Fruit fly (Drosophila melanogaster) whole organism: ENCODE data around the gene stg.

Source experiments
- CG8478 ChIP-seq: fragments of >200 bp; optimal IDR thresholded peaks from 2 replicates; lab custom pipeline; 2018; ENCODE audit warnings: inconsistent platforms
- Dll ChIP-seq: fragments of >200 bp; optimal IDR thresholded peaks from 2 replicates; lab custom pipeline; 2017
- EcR ChIP-seq, 2 experiments: fragments of >200 bp; optimal IDR thresholded peaks; 2 replicates each; lab custom pipeline; 2017; ENCODE audit warnings: missing biosample characterization in 2 of 2, missing genetic modification characterization in 2 of 2, missing genetic modification reagents in 2 of 2
- pan ChIP-seq: fragments of >200 bp; optimal IDR thresholded peaks from 2 replicates; lab custom pipeline; 2017
- psq ChIP-seq: fragments of >200 bp; optimal IDR thresholded peaks from 2 replicates; lab custom pipeline; 2017
- usp ChIP-seq: fragments of >200 bp; optimal IDR thresholded peaks from 2 replicates; lab custom pipeline; 2017; ENCODE audit warnings: missing biosample characterization, missing genetic modification characterization, mixed read lengths

Gene stg

dm6 chr3R:29229958-29230357 is 25.6 kb downstream of the stg start:
- no peak for TF ChIP-seq usp (GFP tag; lab: Kevin White, UChicago)
- no peak for TF ChIP-seq psq
- no peak for TF ChIP-seq CG8478 (lab: Kevin White, UChicago)
- TF ChIP-seq pan (lab: Kevin White, UChicago): no peak
- no peak for TF ChIP-seq Dll
- TF ChIP-seq EcR (GFP tag; optimal IDR thresholded peaks at IDR 0.05; lab: Kevin White, UChicago): no peak

- no peak for TF ChIP-seq EcR (GFP tag; optimal IDR thresholded peaks at IDR 0.05; lab: Kevin White, UChicago)
- TF ChIP-seq pan (lab: Kevin White, UChicago): peak; percentile 9
- TF ChIP-seq usp (GFP tag; lab: Kevin White, UChicago): no peak
- no peak for TF ChIP-seq psq
- TF ChIP-seq CG8478 (lab: Kevin White, UChicago): no peak
- no peak for TF ChIP-seq Dll
Observed at dm6 chr3R:29228745-29229448, 26.7 kb downstream of the stg start, which contains the start of gene Usp1. Gene Usp1 (plus strand): TSS chr3R:29229161.

DNA sequence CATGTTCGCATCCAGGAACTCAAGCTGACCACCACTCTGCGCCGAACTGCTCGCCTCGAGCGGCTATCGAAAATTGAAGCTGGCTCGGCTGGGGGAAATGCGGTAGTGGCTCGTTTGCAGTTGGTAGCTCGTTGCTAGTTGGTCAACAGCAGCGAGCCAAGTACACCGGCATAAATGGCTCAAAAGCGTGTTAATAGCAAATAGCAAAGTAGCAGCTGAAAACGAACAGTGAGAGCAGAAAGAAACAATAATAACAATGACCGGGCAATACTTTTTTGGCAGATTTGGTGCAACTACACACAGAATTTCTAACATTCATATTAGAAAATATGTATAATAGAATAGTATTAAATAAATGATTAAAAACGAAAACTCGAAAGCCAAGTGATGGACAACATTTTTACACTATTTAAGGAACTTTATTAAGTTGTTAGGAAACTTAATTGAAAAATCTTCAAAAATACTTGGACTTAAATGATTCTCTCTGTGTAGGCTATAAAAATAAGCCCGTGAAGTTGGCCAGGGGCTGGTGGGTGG is 27.9 kb downstream of the stg start, which contains the start of gene CG14507:
TSS of gene CG14507 (minus strand) at position 51 of the 537 bp plus-strand sequence.
- TF ChIP-seq usp (GFP tag; lab: Kevin White, UChicago) (no peak), Dll (no peak), EcR (GFP tag; optimal IDR thresholded peaks at IDR 0.05; lab: Kevin White, UChicago) (no peak), psq (no peak), pan (lab: Kevin White, UChicago) (no peak), CG8478 (lab: Kevin White, UChicago) (no peak)

- TF ChIP-seq pan (lab: Kevin White, UChicago) (no peak), Dll (no peak), psq (no peak)
Observed at dm6 chr3R:29222891-29223842, 32.4 kb downstream of the stg start, which contains the start of the genes Cisd2 and Brd8. Gene Cisd2 (minus strand): TSS chr3R:29223428. Gene Brd8 (plus strand): TSS chr3R:29223485.

DNA sequence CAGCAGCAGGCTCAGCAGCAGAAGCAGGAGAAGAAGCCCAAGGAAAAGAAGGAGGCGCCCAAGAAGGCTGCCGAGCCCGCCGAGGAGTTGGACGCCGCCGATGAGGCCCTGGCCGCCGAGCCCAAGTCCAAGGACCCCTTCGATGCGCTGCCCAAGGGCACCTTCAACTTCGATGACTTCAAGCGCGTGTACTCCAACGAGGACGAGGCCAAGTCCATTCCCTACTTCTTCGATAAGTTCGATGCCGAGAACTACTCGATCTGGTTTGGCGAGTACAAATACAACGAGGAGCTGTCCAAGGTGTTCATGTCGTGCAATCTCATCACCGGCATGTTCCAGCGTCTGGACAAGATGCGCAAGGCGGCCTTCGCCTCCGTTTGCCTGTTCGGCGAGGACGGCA is 34.4 kb downstream of the stg start:
- TF ChIP-seq usp (GFP tag; lab: Kevin White, UChicago) (no peak), Dll (no peak), EcR (GFP tag; optimal IDR thresholded peaks at IDR 0.05; lab: Kevin White, UChicago) (no peak), psq (no peak)

- TF ChIP-seq psq (no peak), EcR (GFP tag; optimal IDR thresholded peaks at IDR 0.05; lab: Kevin White, UChicago) (no peak), usp (GFP tag; lab: Kevin White, UChicago) (no peak), CG8478 (lab: Kevin White, UChicago) (no peak), Dll (no peak), pan (lab: Kevin White, UChicago) (no peak)
Observed at dm6 chr3R:29220585-29220984, 35.0 kb downstream of the stg start.

dm6 chr3R:29219948-29220347 is 35.7 kb downstream of the stg start, which contains the start of gene eEF1gamma:
Gene eEF1gamma (plus strand): TSS chr3R:29220172.
- TF ChIP-seq Dll: no peak
- no peak for TF ChIP-seq CG8478 (lab: Kevin White, UChicago)
- no peak for TF ChIP-seq EcR (GFP tag; optimal IDR thresholded peaks at IDR 0.05; lab: Kevin White, UChicago)
- no peak for TF ChIP-seq psq
- no peak for TF ChIP-seq pan (lab: Kevin White, UChicago)
- no peak for TF ChIP-seq usp (GFP tag; lab: Kevin White, UChicago)

- TF ChIP-seq Dll: no peak
Observed at dm6 chr3R:29218001-29218400, 37.6 kb downstream of the stg start.

- TF ChIP-seq EcR (GFP tag; optimal IDR thresholded peaks at IDR 0.05; lab: Kevin White, UChicago) (no peak), pan (lab: Kevin White, UChicago) (no peak), psq (no peak), Dll (no peak), usp (GFP tag; lab: Kevin White, UChicago) (no peak), CG8478 (lab: Kevin White, UChicago) (no peak)
Observed at dm6 chr3R:29217309-29217708, 38.3 kb downstream of the stg start.

DNA sequence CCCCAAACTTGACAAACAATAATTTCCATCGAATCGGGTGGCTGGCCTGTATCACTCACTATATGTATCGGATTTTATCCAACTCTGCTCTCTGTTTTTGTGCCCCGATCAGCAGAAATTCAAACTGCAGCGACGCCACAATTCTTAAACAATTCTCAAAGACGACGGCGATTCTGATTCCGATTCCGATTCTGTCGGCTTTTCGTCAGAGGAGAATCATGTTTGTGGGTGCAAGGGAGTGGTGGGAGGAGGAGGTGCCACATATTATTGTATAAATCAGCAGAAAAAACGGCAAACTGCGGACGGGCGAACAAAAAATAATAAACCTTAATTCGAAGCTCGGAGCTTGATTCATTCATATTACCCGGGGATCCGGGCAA is 39.1 kb downstream of the stg start:
- TF ChIP-seq Dll (no peak), usp (GFP tag; lab: Kevin White, UChicago) (no peak), EcR (GFP tag; optimal IDR thresholded peaks at IDR 0.05; lab: Kevin White, UChicago) (no peak), CG8478 (lab: Kevin White, UChicago) (no peak), pan (lab: Kevin White, UChicago) (no peak), psq (no peak)

DNA sequence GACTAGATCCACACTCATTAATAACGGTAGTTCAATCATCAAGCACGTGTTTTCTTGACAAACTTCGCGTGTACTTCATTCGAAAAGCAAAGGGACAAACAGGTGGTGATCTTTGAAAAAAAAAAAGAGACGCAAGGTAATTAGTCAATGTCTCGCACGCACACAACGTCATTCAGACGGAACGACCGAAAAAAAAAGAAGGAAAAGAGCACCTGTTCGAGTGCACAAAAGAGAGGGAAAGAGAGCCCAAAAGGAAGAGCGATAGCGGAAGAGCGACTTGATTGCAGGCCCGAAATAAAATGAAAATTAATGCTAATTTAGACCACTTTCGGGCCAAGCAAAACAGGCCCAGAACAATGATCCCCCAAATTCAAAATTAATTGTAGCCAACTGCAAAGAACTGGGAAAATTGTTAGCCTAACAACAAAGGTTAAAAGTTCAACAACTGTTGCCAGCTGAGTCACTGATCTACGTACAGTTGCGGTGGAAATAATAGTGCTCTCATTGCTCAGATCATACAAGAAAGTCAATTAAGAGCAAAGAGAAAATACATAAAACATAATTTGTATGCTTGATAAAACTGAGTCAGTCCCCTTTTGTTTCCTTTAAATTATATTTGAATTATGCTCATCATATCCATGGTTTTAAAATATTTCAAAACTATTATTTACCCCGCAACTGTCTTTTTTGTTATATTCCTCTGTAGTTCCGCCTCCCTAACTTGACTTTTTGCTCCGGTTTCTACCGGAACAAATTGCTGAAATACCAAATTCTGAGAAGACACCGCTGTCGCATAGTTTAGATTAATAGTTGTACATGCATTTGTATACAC is 39.7 kb downstream of the stg start:
- TF ChIP-seq usp (GFP tag; lab: Kevin White, UChicago): no peak
- TF ChIP-seq psq: no peak
- TF ChIP-seq Dll: no peak
- no peak for TF ChIP-seq EcR (GFP tag; optimal IDR thresholded peaks at IDR 0.05; lab: Kevin White, UChicago)
- TF ChIP-seq pan (lab: Kevin White, UChicago): no peak
- TF ChIP-seq CG8478 (lab: Kevin White, UChicago): no peak
